Fruit fly (Drosophila melanogaster) whole organism, embryonic: ENCODE measurements around the gene Sgt1.
A peak's percentile ranks its signal among the peaks of the same experiment; 100 is the strongest.

Experiments
- CG10366 ChIP-seq: fragments of 200-800 bp; sonication (Bioruptor generic); IDR thresholded peaks from 2 replicates; pipeline ENCODE4 v1.3.6; 2022; ENCODE audit warnings: missing biosample characterization, missing genetic modification characterization
- CG10431 ChIP-seq: fragments of 200-800 bp; sonication (Bioruptor generic); optimal IDR thresholded peaks from 3 replicates; lab custom pipeline; 2018; ENCODE audit warnings: missing biosample characterization, mild to moderate bottlenecking, missing genetic modification characterization
- CG10565 ChIP-seq: fragments of 200-800 bp; sonication (Bioruptor generic); optimal IDR thresholded peaks from 3 replicates; lab custom pipeline; 2016; ENCODE audit warnings: missing biosample characterization, mild to moderate bottlenecking, missing genetic modification characterization
- CG12071 ChIP-seq: fragments of 200-800 bp; sonication (Bioruptor generic); optimal IDR thresholded peaks from 3 replicates; lab custom pipeline; 2018; ENCODE audit warnings: missing biosample characterization, mild to moderate bottlenecking, missing genetic modification characterization
- CG1233 ChIP-seq: fragments of 200-800 bp; sonication (Bioruptor generic); optimal IDR thresholded peaks from 4 replicates; lab custom pipeline; 2018; ENCODE audit warnings: missing biosample characterization, mild to moderate bottlenecking, missing genetic modification characterization
- CG1603 ChIP-seq: fragments of 200-800 bp; sonication (Bioruptor generic); optimal IDR thresholded peaks from 2 replicates; lab custom pipeline; 2019; ENCODE audit warnings: missing biosample characterization, mild to moderate bottlenecking, missing genetic modification characterization, moderate library complexity
- CG17568 ChIP-seq: fragments of 200-800 bp; sonication (Bioruptor generic); optimal IDR thresholded peaks from 2 replicates; lab custom pipeline; 2018; ENCODE audit warnings: missing biosample characterization, mild to moderate bottlenecking, missing genetic modification characterization, moderate library complexity
- CG34422 ChIP-seq: fragments of 200-800 bp; sonication (Bioruptor generic); IDR thresholded peaks from 3 replicates; pipeline ENCODE4 v1.3.6; 2022; ENCODE audit warnings: missing biosample characterization, missing genetic modification characterization
- CG3847 ChIP-seq: fragments of 200-800 bp; sonication (Bioruptor generic); IDR thresholded peaks from 2 replicates; pipeline ENCODE4 v1.3.6; 2022; ENCODE audit warnings: missing biosample characterization, missing genetic modification characterization
- CG4328 ChIP-seq: fragments of 200-800 bp; sonication (Bioruptor generic); optimal IDR thresholded peaks from 3 replicates; lab custom pipeline; 2017; ENCODE audit warnings: missing biosample characterization, missing genetic modification reagents, missing genetic modification characterization
- CG4854 ChIP-seq: fragments of 200-800 bp; sonication (Bioruptor generic); optimal IDR thresholded peaks from 2 replicates; lab custom pipeline; 2016; ENCODE audit warnings: missing biosample characterization, missing genetic modification characterization, inconsistent platforms
- CG5953 ChIP-seq: fragments of 200-800 bp; sonication (Bioruptor generic); IDR thresholded peaks from 2 replicates; pipeline ENCODE4 v1.3.6; 2022; ENCODE audit warnings: missing biosample characterization, missing genetic modification characterization
- CG6765 ChIP-seq: fragments of 200-800 bp; sonication (Bioruptor generic); optimal IDR thresholded peaks from 3 replicates; lab custom pipeline; 2017; ENCODE audit warnings: missing biosample characterization, mild to moderate bottlenecking, missing genetic modification characterization
- CG7745 ChIP-seq: fragments of 200-800 bp; sonication (Bioruptor generic); optimal IDR thresholded peaks from 2 replicates; lab custom pipeline; 2018; ENCODE audit warnings: missing biosample characterization, mild to moderate bottlenecking, missing genetic modification characterization, moderate library complexity
- CG8765 ChIP-seq: fragments of 200-800 bp; sonication (Bioruptor generic); IDR thresholded peaks from 2 replicates; pipeline ENCODE4 v1.3.6; 2022; ENCODE audit warnings: missing biosample characterization, missing genetic modification characterization
- CG9437 ChIP-seq: fragments of 200-800 bp; sonication (Bioruptor generic); optimal IDR thresholded peaks from 2 replicates; lab custom pipeline; 2018; ENCODE audit warnings: missing biosample characterization, mild to moderate bottlenecking, missing genetic modification characterization
- D ChIP-seq, 2 experiments: fragments of 200-800 bp in 1 of 2; fragments of >200 bp in 1 of 2; sonication (Bioruptor generic) in 1 of 2; optimal IDR thresholded peaks; 2 replicates in 1 of 2; 3 replicates in 1 of 2; lab custom pipeline; 2017; ENCODE audit warnings: mild to moderate bottlenecking in 1 of 2, missing biosample characterization in 1 of 2, missing genetic modification characterization in 1 of 2, missing genetic modification reagents in 1 of 2
- Dad ChIP-seq: fragments of 200-800 bp; sonication (Bioruptor generic); optimal IDR thresholded peaks from 3 replicates; lab custom pipeline; 2016; ENCODE audit warnings: missing biosample characterization, missing genetic modification characterization
- ERR ChIP-seq: fragments of 200-800 bp; sonication (Bioruptor generic); optimal IDR thresholded peaks from 2 replicates; lab custom pipeline; 2016; ENCODE audit warnings: missing biosample characterization, missing genetic modification characterization
- Fer3 ChIP-seq: fragments of 200-800 bp; sonication (Bioruptor generic); optimal IDR thresholded peaks from 2 replicates; lab custom pipeline; 2018; ENCODE audit warnings: missing biosample characterization, mild to moderate bottlenecking, missing genetic modification characterization, moderate library complexity
- Gsc ChIP-seq: fragments of 200-800 bp; sonication (Bioruptor generic); IDR thresholded peaks from 2 replicates; pipeline ENCODE4 v1.3.6; 2022; ENCODE audit warnings: missing biosample characterization, missing genetic modification characterization
- Hr3 ChIP-seq: fragments of 200-800 bp; sonication (Bioruptor generic); optimal IDR thresholded peaks from 3 replicates; lab custom pipeline; 2016; ENCODE audit warnings: missing biosample characterization, missing genetic modification characterization
- Lhr ChIP-seq: fragments of 200-800 bp; sonication (Bioruptor generic); optimal IDR thresholded peaks from 3 replicates; lab custom pipeline; 2017; ENCODE audit warnings: mild to moderate bottlenecking, missing biosample characterization, missing genetic modification reagents, missing genetic modification characterization
- Lpt ChIP-seq: fragments of >200 bp; optimal IDR thresholded peaks from 2 replicates; lab custom pipeline; 2018; ENCODE audit warnings: missing biosample characterization, missing genetic modification characterization
- Med ChIP-seq: fragments of 200-800 bp; sonication (Bioruptor generic); peaks from one replicate; lab custom pipeline; 2016; ENCODE audit warnings: missing biosample characterization, missing genetic modification characterization, mild to moderate bottlenecking, inconsistent platforms, moderate library complexity
- Myb ChIP-seq: fragments of 200-800 bp; sonication (Bioruptor generic); optimal IDR thresholded peaks from 2 replicates; lab custom pipeline; 2016; ENCODE audit warnings: missing biosample characterization, missing genetic modification characterization
- NC2α ChIP-seq: fragments of 200-800 bp; sonication (Bioruptor generic); optimal IDR thresholded peaks from 2 replicates; lab custom pipeline; 2016; ENCODE audit warnings: missing biosample characterization, missing genetic modification characterization
- Nf-YA ChIP-seq: fragments of 200-800 bp; sonication (Bioruptor generic); IDR thresholded peaks from 2 replicates; pipeline ENCODE4 v1.3.6; 2022; ENCODE audit warnings: missing biosample characterization, missing genetic modification characterization
- Opbp ChIP-seq: fragments of 200-800 bp; sonication (Bioruptor generic); IDR thresholded peaks from 3 replicates; pipeline ENCODE4 v1.3.6; 2022; ENCODE audit warnings: missing biosample characterization, missing genetic modification characterization; ENCODE audit not compliant: partially characterized antibody
- Sry-δ ChIP-seq: fragments of 200-800 bp; sonication (Bioruptor generic); optimal IDR thresholded peaks from 2 replicates; lab custom pipeline; 2016; ENCODE audit warnings: missing biosample characterization, missing genetic modification characterization
- Usf ChIP-seq: fragments of 200-800 bp; sonication (Bioruptor generic); optimal IDR thresholded peaks from 2 replicates; lab custom pipeline; 2017; ENCODE audit warnings: missing genotype, missing biosample characterization, missing genetic modification characterization
- Xbp1 ChIP-seq: fragments of 200-800 bp; sonication (Bioruptor generic); optimal IDR thresholded peaks from 3 replicates; lab custom pipeline; 2016; ENCODE audit warnings: missing biosample characterization, mild to moderate bottlenecking, missing genetic modification characterization
- az2 ChIP-seq: fragments of 200-800 bp; sonication (Bioruptor generic); optimal IDR thresholded peaks from 3 replicates; lab custom pipeline; 2016; ENCODE audit warnings: missing biosample characterization, missing genetic modification characterization
- br ChIP-seq: fragments of >200 bp; optimal IDR thresholded peaks from 2 replicates; lab custom pipeline; 2017
- bsh ChIP-seq, 2 experiments: fragments of 200-800 bp; sonication (Bioruptor generic); optimal IDR thresholded peaks; 2 replicates each; lab custom pipeline; 2017 to 2018; ENCODE audit warnings: mild to moderate bottlenecking in 2 of 2, missing biosample characterization in 2 of 2, missing genetic modification characterization in 2 of 2, moderate library complexity in 1 of 2
- btn ChIP-seq: fragments of 200-800 bp; sonication (Bioruptor generic); optimal IDR thresholded peaks from 2 replicates; lab custom pipeline; 2016; ENCODE audit warnings: missing biosample characterization, missing genetic modification characterization
- crc ChIP-seq: fragments of 200-800 bp; sonication (Bioruptor generic); optimal IDR thresholded peaks from 2 replicates; lab custom pipeline; 2016; ENCODE audit warnings: missing biosample characterization, missing genetic modification characterization
- dan ChIP-seq: fragments of 200-800 bp; sonication (Bioruptor generic); IDR thresholded peaks from 2 replicates; pipeline ENCODE4 v1.3.6; 2022; ENCODE audit warnings: missing biosample characterization, missing genetic modification characterization
- ewg ChIP-seq: fragments of 200-800 bp; sonication (Bioruptor generic); optimal IDR thresholded peaks from 3 replicates; lab custom pipeline; 2017; ENCODE audit warnings: mild to moderate bottlenecking, missing biosample characterization, missing genetic modification reagents, missing genetic modification characterization
- ham ChIP-seq: fragments of 200-800 bp; sonication (Bioruptor generic); IDR thresholded peaks from 2 replicates; pipeline ENCODE4 v1.3.6; 2022; ENCODE audit warnings: missing biosample characterization, missing genetic modification characterization
- insv ChIP-seq, 2 experiments: fragments of 200-800 bp; sonication (Bioruptor generic); optimal IDR thresholded peaks; 3 replicates each; lab custom pipeline; 2016 to 2018; ENCODE audit warnings: missing biosample characterization in 2 of 2, missing genetic modification characterization in 2 of 2
- knrl ChIP-seq: fragments of 200-800 bp; sonication (Bioruptor generic); IDR thresholded peaks from 3 replicates; pipeline ENCODE4 v1.3.6; 2022; ENCODE audit warnings: missing biosample characterization, missing genetic modification characterization; ENCODE audit not compliant: partially characterized antibody
- mirr ChIP-seq: fragments of 200-800 bp; sonication (Bioruptor generic); optimal IDR thresholded peaks from 3 replicates; lab custom pipeline; 2018; ENCODE audit warnings: missing biosample characterization, mild to moderate bottlenecking, missing genetic modification characterization
- nmo ChIP-seq: fragments of 200-800 bp; sonication (Bioruptor generic); optimal IDR thresholded peaks from 2 replicates; lab custom pipeline; 2018; ENCODE audit warnings: missing biosample characterization, mild to moderate bottlenecking, missing genetic modification characterization, moderate library complexity
- pnt ChIP-seq: fragments of 200-800 bp; sonication (Bioruptor generic); optimal IDR thresholded peaks from 3 replicates; lab custom pipeline; 2016; ENCODE audit warnings: missing biosample characterization, missing genetic modification characterization
- sc ChIP-seq, 3 experiments: fragments of >200 bp in 2 of 3; fragments of 200-800 bp in 1 of 3; sonication (Bioruptor generic) in 1 of 3; optimal IDR thresholded peaks; 2 replicates in 2 of 3; 3 replicates in 1 of 3; lab custom pipeline; 2017; ENCODE audit warnings: mild to moderate bottlenecking in 1 of 3, missing biosample characterization in 1 of 3, missing genetic modification characterization in 1 of 3, missing genetic modification reagents in 1 of 3
- slbo ChIP-seq: fragments of 200-800 bp; sonication (Bioruptor generic); IDR thresholded peaks from 2 replicates; pipeline ENCODE4 v1.3.6; 2022; ENCODE audit warnings: missing biosample characterization, missing genetic modification characterization
- ttk ChIP-seq: fragments of 200-800 bp; sonication (Bioruptor generic); IDR thresholded peaks from 2 replicates; pipeline ENCODE4 v2.1.2; 2022; ENCODE audit warnings: missing biosample characterization, missing genetic modification characterization
- zf30C ChIP-seq: fragments of 200-800 bp; sonication (Bioruptor generic); optimal IDR thresholded peaks from 3 replicates; lab custom pipeline; 2018; ENCODE audit warnings: missing biosample characterization, mild to moderate bottlenecking, missing genetic modification characterization

Gene Sgt1

dm6 chr3R:8316344-8317105 is 11.5 kb upstream of the Sgt1 start, which contains the start of gene Coq2 (continued):
- TF ChIP-seq CG12071 (GFP tag; lab: Kevin White, UChicago) (no peak), zf30C (GFP tag; lab: Kevin White, UChicago) (no peak), mirr (GFP tag; lab: Kevin White, UChicago) (no peak), CG10431 (no peak), sc (optimal IDR thresholded peaks at IDR 0.05; lab: Kevin White, UChicago) (no peak), sc (GFP tag; optimal IDR thresholded peaks at IDR 0.05; lab: Kevin White, UChicago) (no peak), CG1603 (tag; lab: Kevin White, UChicago) (peak; percentile 72), pnt (GFP tag; lab: Kevin White, UChicago) (no peak), Nf-YA (no peak), CG8765 (GFP tag; lab: Robert Waterston, UW) (no peak), CG17568 (GFP tag; lab: Kevin White, UChicago) (no peak), Sry-δ (GFP tag; lab: Kevin White, UChicago) (peak; percentile 44), bsh (GFP tag; optimal IDR thresholded peaks at IDR 0.05; lab: Kevin White, UChicago) (no peak), CG10366 (no peak), CG7745 (tag; lab: Kevin White, UChicago) (no peak), Xbp1 (GFP tag; lab: Kevin White, UChicago) (peak; percentile 2), ERR (no peak), CG10565 (no peak), br (lab: Kevin White, UChicago) (no peak), CG5953 (GFP tag; lab: Robert Waterston, UW) (no peak), az2 (GFP tag; lab: Kevin White, UChicago) (no peak), Fer3 (no peak), D (optimal IDR thresholded peaks at IDR 0.05; lab: Kevin White, UChicago) (no peak), D (GFP tag; optimal IDR thresholded peaks at IDR 0.05; lab: Kevin White, UChicago) (no peak), btn (GFP tag; lab: Kevin White, UChicago) (no peak), Lhr (GFP tag; lab: Kevin White, UChicago) (peak; percentile 88), dan (GFP tag; lab: Robert Waterston, UW) (no peak), NC2α (GFP tag; lab: Kevin White, UChicago) (no peak), CG4328 (GFP tag; lab: Kevin White, UChicago) (no peak), Myb (peak; percentile 88), slbo (GFP tag; lab: Robert Waterston, UW) (peak; percentile 25; the same call in 1 of the 2 replicates), CG4854 (no peak), CG1233 (GFP tag; lab: Kevin White, UChicago) (no peak), crc (GFP tag; lab: Kevin White, UChicago) (no peak), Gsc (GFP tag; lab: Robert Waterston, UW) (no peak), Med (GFP tag; lab: Kevin White, UChicago) (peak; percentile 79), ewg (GFP tag; lab: Kevin White, UChicago) (peak; percentile 38), CG6765 (GFP tag; lab: Kevin White, UChicago) (no peak), Opbp (GFP tag; lab: Robert Waterston, UW) (no peak), knrl (peak; percentile 28; the same call in 1 of the 3 replicates), CG3847 (GFP tag; lab: Robert Waterston, UW) (peak; percentile 77), CG9437 (no peak), nmo (peak; percentile 12), insv (GFP tag; optimal IDR thresholded peaks at IDR 0.05; lab: Kevin White, UChicago) (peak in 1 of 2 experiments; percentile 93), CG34422 (GFP tag; lab: Robert Waterston, UW) (no peak), Lpt (GFP tag; lab: Kevin White, UChicago) (no peak), Usf (no peak), Hr3 (GFP tag; lab: Kevin White, UChicago) (no peak), Dad (GFP tag; lab: Kevin White, UChicago) (no peak), ham (GFP tag; lab: Robert Waterston, UW) (no peak), ttk (GFP tag; lab: Robert Waterston, UW) (no peak)
